Fruit fly (Drosophila melanogaster): Measurements from ENCODE around the gene CG11983.

Gene CG11983

DNA sequence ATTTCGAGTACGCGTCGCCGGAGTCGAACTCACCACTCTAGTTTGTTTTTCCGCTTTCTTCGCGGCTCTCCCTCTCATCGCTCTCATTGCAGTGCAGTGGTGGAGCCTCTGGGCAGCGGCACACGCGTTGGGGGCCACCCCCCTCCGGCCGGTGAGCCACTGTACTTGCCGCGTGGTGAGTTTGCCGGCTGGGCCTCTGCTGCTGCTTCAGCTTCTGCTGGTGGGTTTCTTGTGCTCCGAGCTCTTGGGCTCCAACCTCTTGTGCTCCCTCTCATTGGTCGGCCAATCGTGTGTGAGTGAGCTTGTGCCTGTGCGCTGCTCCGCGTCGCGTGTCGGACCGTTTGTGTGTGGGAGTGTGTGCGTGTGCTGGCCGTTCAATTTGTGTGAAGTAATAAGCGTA, 44.9 kb downstream of the CG11983 start (continued):
- TF ChIP-seq CG13775 (GFP tag; optimal IDR thresholded peaks at IDR 0.05) (no peak), rib (GFP tag; IDR thresholded peaks at IDR 0.05) (no peak), hbn (GFP tag; IDR thresholded peaks at IDR 0.05; ENCODE audit: partially characterized antibody) (no peak), CG12769 (tag; optimal IDR thresholded peaks at IDR 0.05) (peak; percentile 91), Dref (GFP tag; IDR thresholded peaks at IDR 0.05) (no peak), CG32772 (GFP tag; IDR thresholded peaks at IDR 0.05) (no peak), Dp (GFP tag; optimal IDR thresholded peaks at IDR 0.05) (no peak), CG32767 (GFP tag; IDR thresholded peaks at IDR 0.05) (no peak), scrt (GFP tag; optimal IDR thresholded peaks at IDR 0.05) (peak; percentile 62), ap (GFP tag; IDR thresholded peaks at IDR 0.05) (no peak), CG11723 (GFP tag; optimal IDR thresholded peaks at IDR 0.05) (peak; percentile 29), CG14441 (GFP tag; IDR thresholded peaks at IDR 0.05) (no peak), CG1603 (tag; optimal IDR thresholded peaks at IDR 0.05) (peak; percentile 43), CG9609 (GFP tag; optimal IDR thresholded peaks at IDR 0.05) (peak; percentile 54), Ssrp (tag; optimal IDR thresholded peaks at IDR 0.05) (no peak), CHES-1-like (GFP tag; optimal IDR thresholded peaks at IDR 0.05) (peak; percentile 64), lbe (GFP tag; optimal IDR thresholded peaks at IDR 0.05) (peak; percentile 64), HmgZ (tag; optimal IDR thresholded peaks at IDR 0.05) (peak; percentile 83), luna (GFP tag; optimal IDR thresholded peaks at IDR 0.05) (no peak), CG2202 (tag; optimal IDR thresholded peaks at IDR 0.05) (no peak), CG10147 (GFP tag; optimal IDR thresholded peaks at IDR 0.05) (peak; percentile 21), sima (GFP tag; optimal IDR thresholded peaks at IDR 0.05) (no peak), CG1602 (GFP tag; optimal IDR thresholded peaks at IDR 0.05) (peak; percentile 7), mam (GFP tag; optimal IDR thresholded peaks at IDR 0.05) (peak; percentile 74), Scr (GFP tag; IDR thresholded peaks at IDR 0.05; ENCODE audit: partially characterized antibody) (no peak), Eip74EF (GFP tag; optimal IDR thresholded peaks at IDR 0.05) (peak in 1 of 2 experiments; percentile 54), CG11695 (GFP tag; IDR thresholded peaks at IDR 0.05) (no peak), Dad (GFP tag; optimal IDR thresholded peaks at IDR 0.05) (peak; percentile 28), al (GFP tag; IDR thresholded peaks at IDR 0.05) (no peak), CG16813 (GFP tag; IDR thresholded peaks at IDR 0.05; ENCODE audit: partially characterized antibody) (no peak), tio (GFP tag; optimal IDR thresholded peaks at IDR 0.05) (no peak), Myb (GFP tag; optimal IDR thresholded peaks at IDR 0.05) (peak; percentile 32), nau (GFP tag; optimal IDR thresholded peaks at IDR 0.05) (peak; percentile 62), dmrt99B (tag; optimal IDR thresholded peaks at IDR 0.05) (peak; percentile 33), salm (tag; optimal IDR thresholded peaks at IDR 0.05) (no peak), MESR4 (GFP tag; optimal IDR thresholded peaks at IDR 0.05) (no peak), CG14860 (GFP tag; IDR thresholded peaks at IDR 0.05; ENCODE audit: partially characterized antibody) (no peak), CG17385 (GFP tag; optimal IDR thresholded peaks at IDR 0.05) (peak; percentile 49), zfh1 (GFP tag; IDR thresholded peaks at IDR 0.05) (no peak), Tbp (GFP tag; optimal IDR thresholded peaks at IDR 0.05) (no peak), CG6683 (GFP tag; optimal IDR thresholded peaks at IDR 0.05) (peak; percentile 35), CG12236 (GFP tag; optimal IDR thresholded peaks at IDR 0.05) (peak; percentile 29), CG7786 (GFP tag; optimal IDR thresholded peaks at IDR 0.05) (peak; percentile 62), D19B (GFP tag; optimal IDR thresholded peaks at IDR 0.05) (no peak), CG3065 (GFP tag; optimal IDR thresholded peaks at IDR 0.05) (no peak), disco-r (GFP tag; optimal IDR thresholded peaks at IDR 0.05) (no peak), CG10979 (tag; optimal IDR thresholded peaks at IDR 0.05) (no peak), CG4854 (GFP tag; optimal IDR thresholded peaks at IDR 0.05) (peak; percentile 6), CTCF (GFP tag; optimal IDR thresholded peaks at IDR 0.05) (no peak), ind (GFP tag; optimal IDR thresholded peaks at IDR 0.05) (peak; percentile 46), psq (GFP tag; optimal IDR thresholded peaks at IDR 0.05) (no peak), bab2 (GFP tag; optimal IDR thresholded peaks at IDR 0.05) (peak; percentile 19)

Data from whole organism, embryonic.